Fruit fly (Drosophila melanogaster): Measurements from ENCODE around the gene CG43707.

- TF ChIP-seq CG8478 (optimal IDR thresholded peaks at IDR 0.05) (no peak), psq (optimal IDR thresholded peaks at IDR 0.05) (no peak), Dll (optimal IDR thresholded peaks at IDR 0.05) (no peak), pan (optimal IDR thresholded peaks at IDR 0.05) (peak; percentile 82), usp (GFP tag; optimal IDR thresholded peaks at IDR 0.05) (no peak), EcR (GFP tag; optimal IDR thresholded peaks at IDR 0.05) (no peak)
These were observed 18.8 kb downstream of the CG43707 start for dm6 chr2L:3775767-3776351.
